Worm (Caenorhabditis elegans): ENCODE data around the gene srw-53.
"Not testable (repeated sequence)": the region's sequence is repeated elsewhere in the genome, so short reads cannot be mapped to it uniquely, and the experiment has no call there.

Gene srw-53

ce11 chrV:15924307-15924706 is 18.9 kb upstream of the srw-53 start, which contains the start of gene nhr-108:
Gene nhr-108 (minus strand): TSS chrV:15924472.
- TF ChIP-seq tra-4 (tag; optimal IDR thresholded peaks at IDR 0.05): no peak
- TF ChIP-seq tbx-37 (GFP tag; conservative IDR thresholded peaks at IDR 0.05): no peak
- TF ChIP-seq pes-1 (GFP tag; IDR thresholded peaks at IDR 0.05): no peak
- no peak for TF ChIP-seq hmg-4 (GFP tag; optimal IDR thresholded peaks at IDR 0.05)
- no peak for TF ChIP-seq tbx-11 (GFP tag; IDR thresholded peaks at IDR 0.05)
- no peak for TF ChIP-seq ama-1 (optimal IDR thresholded peaks at IDR 0.05)
- no peak for TF ChIP-seq sea-1 (GFP tag; conservative IDR thresholded peaks at IDR 0.05)
- no peak for TF ChIP-seq ceh-36 (tag; optimal IDR thresholded peaks at IDR 0.05)
- TF ChIP-seq hnd-1 (tag; optimal IDR thresholded peaks at IDR 0.05): no peak
- TF ChIP-seq ets-7 (tag; optimal IDR thresholded peaks at IDR 0.05): no peak

DNA sequence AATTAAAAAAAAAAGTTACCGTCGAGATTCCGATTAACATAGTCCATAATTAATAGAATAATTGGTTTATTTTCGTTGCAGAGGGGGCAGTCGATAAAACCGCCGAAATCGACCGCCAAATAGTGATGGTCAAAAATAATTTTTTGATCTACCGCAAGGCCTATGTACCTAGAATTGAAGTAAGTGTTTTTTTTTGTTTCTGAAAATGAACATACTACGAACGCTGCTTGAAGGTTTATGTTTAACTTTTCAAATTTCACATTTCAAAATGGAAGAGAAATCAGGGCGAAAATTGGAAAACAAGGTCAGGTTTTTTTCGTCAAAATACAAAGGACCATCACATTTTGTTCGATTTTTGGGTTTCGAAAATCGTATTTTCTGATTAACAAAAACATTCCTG is 14.9 kb upstream of the srw-53 start, which contains the start of gene pzf-1:
Gene pzf-1, minus strand, starts transcription at position 101 of the 400 bp plus-strand sequence.
- no peak for TF ChIP-seq tbx-37 (GFP tag; conservative IDR thresholded peaks at IDR 0.05)
- no peak for TF ChIP-seq sea-1 (GFP tag; conservative IDR thresholded peaks at IDR 0.05)
- TF ChIP-seq scrt-1 (GFP tag; IDR thresholded peaks at IDR 0.05): no peak
- no peak for TF ChIP-seq hmbx-1 (tag; optimal IDR thresholded peaks at IDR 0.05)
- no peak for TF ChIP-seq flt-1 (GFP tag; IDR thresholded peaks at IDR 0.05)
- no peak for TF ChIP-seq hnd-1 (tag; optimal IDR thresholded peaks at IDR 0.05)
- TF ChIP-seq hmg-4 (GFP tag; optimal IDR thresholded peaks at IDR 0.05): no peak
- no peak for TF ChIP-seq ceh-36 (tag; optimal IDR thresholded peaks at IDR 0.05)
- TF ChIP-seq B0310.2 (tag; optimal IDR thresholded peaks at IDR 0.05): no peak
- no peak for TF ChIP-seq pes-1 (GFP tag; IDR thresholded peaks at IDR 0.05)
- TF ChIP-seq tra-4 (tag; optimal IDR thresholded peaks at IDR 0.05): no peak
- no peak for TF ChIP-seq ets-7 (tag; optimal IDR thresholded peaks at IDR 0.05)
- TF ChIP-seq ama-1 (optimal IDR thresholded peaks at IDR 0.05): no peak

DNA sequence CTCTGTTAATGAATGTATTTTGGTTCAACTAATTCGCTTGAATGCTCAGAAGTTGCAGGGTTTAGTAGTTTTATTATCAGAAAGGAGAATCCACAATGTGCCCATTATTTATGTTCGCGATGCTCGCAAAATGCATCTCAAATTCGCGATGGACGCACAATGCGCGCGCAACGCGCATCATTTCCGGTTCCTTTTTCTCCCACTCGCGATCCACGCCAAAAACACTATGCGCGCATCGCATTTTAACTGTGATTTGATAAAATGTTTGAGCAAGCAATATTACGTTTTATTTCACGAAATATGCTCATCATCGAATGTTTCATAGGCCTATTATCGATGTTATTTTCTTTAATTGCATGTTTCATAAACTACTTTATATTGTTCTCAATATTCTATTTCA is 13.3 kb upstream of the srw-53 start, which contains the start of gene srbc-77:
Gene srbc-77, plus strand, starts transcription at position 301 of the 400 bp plus-strand sequence.
- TF ChIP-seq ceh-13 (GFP tag; optimal IDR thresholded peaks at IDR 0.05); F13C5.2 (tag; optimal IDR thresholded peaks at IDR 0.05); pes-1 (GFP tag; IDR thresholded peaks at IDR 0.05): not testable (repeated sequence)

- TF ChIP-seq B0310.2 (tag; optimal IDR thresholded peaks at IDR 0.05) (no peak), pes-1 (GFP tag; IDR thresholded peaks at IDR 0.05) (no peak), tbx-37 (GFP tag; conservative IDR thresholded peaks at IDR 0.05) (no peak), hmbx-1 (tag; optimal IDR thresholded peaks at IDR 0.05) (no peak), ama-1 (optimal IDR thresholded peaks at IDR 0.05) (no peak), tbx-11 (GFP tag; IDR thresholded peaks at IDR 0.05) (no peak), aly-1 (tag; optimal IDR thresholded peaks at IDR 0.05) (no peak), hmg-4 (GFP tag; optimal IDR thresholded peaks at IDR 0.05) (no peak), scrt-1 (GFP tag; IDR thresholded peaks at IDR 0.05) (no peak), sea-1 (GFP tag; conservative IDR thresholded peaks at IDR 0.05) (no peak)
These were observed 10.8 kb upstream of the srw-53 start, which contains the start of gene srw-26 for ce11 chrV:15932390-15932789. Gene srw-26 (minus strand): TSS chrV:15932490.

DNA sequence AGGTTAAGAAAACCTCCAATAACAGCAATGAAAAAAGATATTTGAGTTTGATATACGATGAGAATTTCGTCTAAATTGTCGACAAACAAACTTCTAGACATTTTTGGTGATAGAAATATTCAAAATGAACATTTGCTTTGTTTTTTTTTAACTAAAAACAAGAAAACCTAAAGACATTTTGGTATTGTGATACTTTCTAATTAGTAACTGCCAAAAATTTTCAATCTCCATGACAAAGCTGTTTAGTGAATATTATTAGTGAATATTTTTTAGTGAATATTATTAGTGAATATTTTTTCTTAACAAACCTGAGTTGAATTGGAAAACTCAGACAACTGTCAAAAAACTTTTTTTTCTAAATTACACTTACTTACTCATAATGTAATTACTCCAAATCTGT is 3.0 kb upstream of the srw-53 start, which contains the start of gene srw-55:
Gene srw-55, minus strand, starts transcription at position 101 of the 400 bp plus-strand sequence.
- TF ChIP-seq hnd-1 (tag; optimal IDR thresholded peaks at IDR 0.05) (no peak), tbx-11 (GFP tag; IDR thresholded peaks at IDR 0.05) (no peak), ama-1 (optimal IDR thresholded peaks at IDR 0.05) (no peak), B0310.2 (tag; optimal IDR thresholded peaks at IDR 0.05) (no peak), scrt-1 (GFP tag; IDR thresholded peaks at IDR 0.05) (no peak), hmbx-1 (tag; optimal IDR thresholded peaks at IDR 0.05) (no peak), ceh-13 (GFP tag; optimal IDR thresholded peaks at IDR 0.05) (no peak), flt-1 (GFP tag; IDR thresholded peaks at IDR 0.05) (no peak), tbx-37 (GFP tag; conservative IDR thresholded peaks at IDR 0.05) (no peak), tra-4 (tag; optimal IDR thresholded peaks at IDR 0.05) (no peak), ets-7 (tag; optimal IDR thresholded peaks at IDR 0.05) (no peak), ceh-36 (tag; optimal IDR thresholded peaks at IDR 0.05) (no peak)

DNA sequence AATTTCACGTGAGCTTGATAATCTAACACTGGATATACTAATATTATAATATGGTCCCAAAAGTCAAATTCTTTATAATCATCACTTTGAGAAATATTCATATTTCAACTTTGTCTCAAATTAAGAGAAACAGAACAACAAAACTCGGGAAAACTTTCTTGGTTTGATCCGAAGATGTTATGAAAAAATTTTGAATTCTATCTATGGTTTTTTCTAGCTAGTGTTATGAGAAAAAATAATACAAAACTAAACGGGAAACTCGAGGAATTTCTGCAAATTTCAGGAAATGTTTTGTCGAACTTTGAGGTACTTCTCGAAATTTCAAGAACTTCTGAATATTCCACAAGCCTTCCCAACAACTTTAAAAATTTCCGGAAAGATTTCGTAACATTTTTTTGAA is 7.7 kb downstream of the srw-53 start, which contains the start of gene srw-59:
Gene srw-59, minus strand, starts transcription at position 101 of the 400 bp plus-strand sequence.
- TF ChIP-seq hnd-1 (tag; optimal IDR thresholded peaks at IDR 0.05) (no peak), tbx-37 (GFP tag; conservative IDR thresholded peaks at IDR 0.05) (no peak), ets-7 (tag; optimal IDR thresholded peaks at IDR 0.05) (no peak), tra-4 (tag; optimal IDR thresholded peaks at IDR 0.05) (no peak), hmbx-1 (tag; optimal IDR thresholded peaks at IDR 0.05) (no peak), ama-1 (optimal IDR thresholded peaks at IDR 0.05) (no peak), ceh-13 (GFP tag; optimal IDR thresholded peaks at IDR 0.05) (no peak), F13C5.2 (tag; optimal IDR thresholded peaks at IDR 0.05) (no peak), aly-1 (tag; optimal IDR thresholded peaks at IDR 0.05) (no peak), flt-1 (GFP tag; IDR thresholded peaks at IDR 0.05) (no peak), sea-1 (GFP tag; conservative IDR thresholded peaks at IDR 0.05) (no peak), tbx-11 (GFP tag; IDR thresholded peaks at IDR 0.05) (no peak), pes-1 (GFP tag; IDR thresholded peaks at IDR 0.05) (no peak), B0310.2 (tag; optimal IDR thresholded peaks at IDR 0.05) (no peak), ceh-36 (tag; optimal IDR thresholded peaks at IDR 0.05) (no peak), scrt-1 (GFP tag; IDR thresholded peaks at IDR 0.05) (no peak), hmg-4 (GFP tag; optimal IDR thresholded peaks at IDR 0.05) (no peak)

- TF ChIP-seq tbx-11 (GFP tag; IDR thresholded peaks at IDR 0.05) (no peak), tbx-37 (GFP tag; conservative IDR thresholded peaks at IDR 0.05) (no peak), flt-1 (GFP tag; IDR thresholded peaks at IDR 0.05) (no peak), ets-7 (tag; optimal IDR thresholded peaks at IDR 0.05) (no peak), ceh-13 (GFP tag; optimal IDR thresholded peaks at IDR 0.05) (no peak)
These were observed 9.5 kb downstream of the srw-53 start, which contains the start of gene srw-56 for ce11 chrV:15952762-15953161. Gene srw-56 (minus strand): TSS chrV:15952862.

ce11 chrV:15954932-15955331 is 11.7 kb downstream of the srw-53 start, which contains the start of gene srw-57:
Gene srw-57 (minus strand): TSS chrV:15955032.
- TF ChIP-seq tra-4 (tag; optimal IDR thresholded peaks at IDR 0.05) (no peak), aly-1 (tag; optimal IDR thresholded peaks at IDR 0.05) (no peak), ceh-36 (tag; optimal IDR thresholded peaks at IDR 0.05) (no peak)
